Fruit fly (Drosophila melanogaster): Measurements from ENCODE around the gene CG7430.
"Not testable (repeated sequence)": the region's sequence is repeated elsewhere in the genome, so short reads cannot be mapped to it uniquely, and the experiment has no call there.

Gene CG7430

DNA sequence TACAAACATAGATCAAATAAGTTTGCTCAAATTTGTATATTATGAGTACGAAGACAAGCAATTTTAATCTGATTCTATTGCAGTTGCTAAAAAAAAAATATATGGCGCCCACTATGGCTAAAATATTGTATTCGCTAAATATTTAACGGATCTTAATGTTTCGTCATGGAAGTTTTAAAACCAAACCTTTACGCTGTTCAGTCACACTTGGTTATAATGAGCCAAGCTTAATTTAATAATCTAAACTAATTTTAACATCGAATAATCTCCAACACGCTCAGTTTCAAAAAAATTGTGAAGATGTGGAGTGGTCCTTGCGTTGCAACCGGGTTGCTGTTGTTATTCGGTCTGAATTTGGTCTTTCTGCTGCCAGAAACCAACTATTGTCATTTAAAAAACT is 11.5 kb downstream of the CG7430 start, which contains the start of gene CG34002:
CG34002 (plus strand) TSS at position 301 of the 400 bp plus-strand sequence.
- not testable (repeated sequence) for TF ChIP-seq toe (GFP tag; optimal IDR thresholded peaks at IDR 0.05); kay (GFP tag; ENCODE audit: borderline replicate concordance); CG5204 (GFP tag; optimal IDR thresholded peaks at IDR 0.05)

DNA sequence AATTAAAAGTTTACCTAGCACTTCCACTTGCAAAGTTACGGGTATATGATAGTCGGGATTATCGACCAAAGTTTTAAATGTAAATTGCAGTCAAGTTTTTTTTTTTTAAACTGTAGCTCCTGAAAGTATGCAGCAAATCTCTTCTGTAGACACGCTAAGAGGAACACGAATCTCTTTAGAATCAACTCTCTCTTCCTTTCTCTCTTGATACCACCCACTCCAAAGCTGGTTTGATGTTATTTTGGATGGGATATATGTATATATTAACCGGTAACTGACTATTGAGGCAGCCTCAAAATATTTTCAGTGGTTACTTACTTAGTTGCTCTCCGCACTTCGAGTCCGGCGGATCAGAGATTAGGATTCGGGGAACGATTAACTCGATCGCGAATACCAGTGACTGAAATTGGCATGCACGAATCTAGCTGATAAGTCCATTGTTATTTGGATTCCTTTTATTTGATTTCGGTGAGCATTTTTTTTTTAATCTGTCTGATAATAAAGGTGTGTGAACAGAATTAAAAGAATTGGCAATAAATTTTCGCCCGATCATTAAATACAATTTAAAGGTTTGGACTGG is 32.2 kb downstream of the CG7430 start, which contains the start of gene CG7408:
CG7408 (plus strand) TSS at position 316 of the 580 bp plus-strand sequence.
- TF ChIP-seq kay (GFP tag; ENCODE audit: borderline replicate concordance) (peak; percentile 80), Mnt (GFP tag; optimal IDR thresholded peaks at IDR 0.05) (peak; percentile 11), CG12768 (GFP tag; optimal IDR thresholded peaks at IDR 0.05) (peak; percentile 13), toe (GFP tag; optimal IDR thresholded peaks at IDR 0.05) (no peak), ovo (GFP tag; optimal IDR thresholded peaks at IDR 0.05) (peak; percentile 19), Hr96 (GFP tag; optimal IDR thresholded peaks at IDR 0.05) (no peak)

DNA sequence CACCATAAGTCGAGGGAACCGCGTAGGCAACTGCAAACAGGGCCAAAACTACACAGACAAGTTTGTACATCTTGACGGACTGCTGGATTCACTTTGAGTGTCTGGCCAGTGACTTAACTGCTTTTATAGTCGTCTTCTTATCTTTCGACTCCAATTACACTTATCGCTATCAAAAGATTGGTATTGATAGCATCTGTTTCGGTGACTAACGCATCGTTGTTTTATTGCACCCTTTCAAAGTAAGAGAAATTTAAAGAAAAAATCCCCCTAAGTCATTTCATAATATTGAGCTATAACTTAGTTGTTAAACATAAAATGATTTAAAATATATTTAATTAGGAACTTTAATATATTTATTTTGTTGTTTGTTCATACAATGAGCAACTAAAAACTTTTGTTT is 37.6 kb downstream of the CG7430 start, which contains the start of gene CG5506:
CG5506 (minus strand) TSS at position 101 of the 400 bp plus-strand sequence.
- no peak for TF ChIP-seq Mnt (GFP tag; optimal IDR thresholded peaks at IDR 0.05)
- no peak for TF ChIP-seq CG14711 (tag; optimal IDR thresholded peaks at IDR 0.05)
- TF ChIP-seq cic (GFP tag; optimal IDR thresholded peaks at IDR 0.05) = no peak
- TF ChIP-seq CG1620 (GFP tag; optimal IDR thresholded peaks at IDR 0.05) = no peak

DNA sequence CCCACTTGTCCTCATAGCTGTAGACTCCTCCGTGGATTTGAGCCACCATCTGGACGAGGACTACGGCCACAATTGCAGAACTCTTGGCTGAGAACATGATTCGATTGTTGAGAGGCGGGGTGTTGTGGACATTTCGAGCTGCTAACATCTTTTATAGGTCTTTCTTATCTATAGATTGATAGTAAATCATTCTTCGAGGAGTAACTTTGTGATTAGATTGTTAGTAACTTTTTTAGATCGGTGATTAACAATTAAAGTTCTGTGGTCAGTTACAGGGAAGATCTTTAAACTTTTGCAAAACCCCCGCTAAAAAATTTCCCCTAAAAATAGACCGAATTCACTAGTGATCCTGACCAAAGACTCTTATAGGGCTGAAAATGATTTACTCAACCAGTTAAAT is 39.8 kb downstream of the CG7430 start, which contains the start of gene CG16775:
CG16775 (minus strand) TSS at position 101 of the 400 bp plus-strand sequence.
- no peak for TF ChIP-seq CG7045 (GFP tag; optimal IDR thresholded peaks at IDR 0.05)
- TF ChIP-seq Mnt (GFP tag; optimal IDR thresholded peaks at IDR 0.05) = no peak
- no peak for TF ChIP-seq CG33017 (tag; optimal IDR thresholded peaks at IDR 0.05)
- no peak for TF ChIP-seq CG7101 (tag; optimal IDR thresholded peaks at IDR 0.05)
- TF ChIP-seq pad (GFP tag; optimal IDR thresholded peaks at IDR 0.05) = no peak
- TF ChIP-seq cnc (optimal IDR thresholded peaks at IDR 0.05) = no peak
- no peak for TF ChIP-seq toe (GFP tag; optimal IDR thresholded peaks at IDR 0.05)

DNA sequence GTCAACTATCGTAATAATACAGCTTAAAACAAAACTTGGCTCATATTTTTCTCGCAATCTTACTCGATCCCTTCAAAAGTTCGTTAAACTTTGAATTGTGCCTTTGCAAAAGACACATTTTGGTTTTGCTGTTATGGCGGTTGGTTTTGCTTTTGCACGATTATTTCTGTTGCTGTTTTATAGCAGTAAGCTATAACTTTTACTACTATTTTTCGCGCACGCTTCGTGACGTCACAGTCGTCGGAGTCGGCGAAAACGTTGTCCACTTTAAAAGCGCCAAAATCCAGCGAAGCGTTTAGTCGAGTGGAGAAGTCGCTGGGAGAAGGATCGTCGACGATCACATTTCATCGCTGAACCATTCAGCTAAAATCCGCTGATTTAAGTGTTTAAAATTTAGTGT is 40.7 kb downstream of the CG7430 start, which contains the start of gene CG7402:
CG7402 (plus strand) TSS at position 313 of the 400 bp plus-strand sequence.
- TF ChIP-seq CG33017 (tag; optimal IDR thresholded peaks at IDR 0.05) (no peak), Clk (GFP tag; optimal IDR thresholded peaks at IDR 0.05) (no peak)

DNA sequence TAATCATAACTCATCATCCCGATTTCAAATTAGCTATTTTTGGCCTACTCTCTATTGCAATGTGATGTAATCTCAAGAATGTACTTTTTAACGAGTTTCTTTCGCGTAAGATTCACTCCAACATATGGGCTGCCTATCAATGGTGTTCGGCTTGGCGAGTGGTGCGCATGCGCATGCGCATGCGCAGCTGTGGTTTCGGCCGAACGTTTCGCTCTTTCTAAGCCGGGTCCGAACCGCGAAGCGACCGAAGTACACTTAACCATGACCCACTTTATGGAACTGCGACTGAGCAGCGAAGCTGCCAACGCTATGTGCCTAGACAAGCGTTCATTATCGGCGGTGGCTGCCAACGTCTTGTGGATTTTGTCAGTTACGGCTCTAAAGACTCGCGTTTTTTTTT is 46.9 kb downstream of the CG7430 start:
- TF ChIP-seq CG7045 (GFP tag; optimal IDR thresholded peaks at IDR 0.05) (no peak), pad (GFP tag; optimal IDR thresholded peaks at IDR 0.05) (no peak), cnc (optimal IDR thresholded peaks at IDR 0.05) (no peak), CG12768 (GFP tag; optimal IDR thresholded peaks at IDR 0.05) (no peak), Mnt (GFP tag; optimal IDR thresholded peaks at IDR 0.05) (no peak), ovo (GFP tag; optimal IDR thresholded peaks at IDR 0.05) (no peak), CG1620 (GFP tag; optimal IDR thresholded peaks at IDR 0.05) (no peak), Clk (GFP tag; optimal IDR thresholded peaks at IDR 0.05) (no peak), cic (GFP tag; optimal IDR thresholded peaks at IDR 0.05) (no peak), CG11617 (GFP tag; optimal IDR thresholded peaks at IDR 0.05) (no peak), tj (GFP tag; optimal IDR thresholded peaks at IDR 0.05) (no peak), Crg-1 (GFP tag; optimal IDR thresholded peaks at IDR 0.05) (no peak), CG33017 (tag; optimal IDR thresholded peaks at IDR 0.05) (no peak), toe (GFP tag; optimal IDR thresholded peaks at IDR 0.05) (no peak), Hr96 (GFP tag; optimal IDR thresholded peaks at IDR 0.05) (no peak)

DNA sequence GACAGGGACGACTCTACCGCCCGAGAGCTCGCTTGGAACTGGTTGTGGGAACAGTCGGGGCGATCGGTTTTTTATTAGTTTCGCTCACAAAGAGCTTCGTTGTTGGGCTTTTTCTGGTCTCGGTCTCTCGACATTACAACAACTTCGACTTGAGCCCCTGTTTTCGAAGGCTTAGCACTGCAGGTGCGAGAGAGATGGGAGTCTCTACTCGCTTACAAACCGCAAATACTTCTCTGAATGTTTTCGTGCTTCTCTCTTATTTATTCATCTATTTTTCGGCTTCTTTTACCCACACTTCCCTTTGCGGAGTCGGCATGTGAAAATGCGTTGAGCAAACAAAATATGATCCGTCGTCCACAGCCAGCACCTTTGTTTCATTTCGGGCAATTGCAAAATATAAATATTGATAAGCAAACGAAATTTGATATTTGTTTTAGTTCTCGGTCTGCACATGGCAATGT is 49.1 kb downstream of the CG7430 start, which contains the start of gene Tsp74F:
Tsp74F (minus strand) TSS at position 48 of the 461 bp plus-strand sequence.
- TF ChIP-seq tj (GFP tag; optimal IDR thresholded peaks at IDR 0.05) (peak; percentile 99), ovo (GFP tag; optimal IDR thresholded peaks at IDR 0.05) (no peak), pad (GFP tag; optimal IDR thresholded peaks at IDR 0.05) (peak; percentile 94)

DNA sequence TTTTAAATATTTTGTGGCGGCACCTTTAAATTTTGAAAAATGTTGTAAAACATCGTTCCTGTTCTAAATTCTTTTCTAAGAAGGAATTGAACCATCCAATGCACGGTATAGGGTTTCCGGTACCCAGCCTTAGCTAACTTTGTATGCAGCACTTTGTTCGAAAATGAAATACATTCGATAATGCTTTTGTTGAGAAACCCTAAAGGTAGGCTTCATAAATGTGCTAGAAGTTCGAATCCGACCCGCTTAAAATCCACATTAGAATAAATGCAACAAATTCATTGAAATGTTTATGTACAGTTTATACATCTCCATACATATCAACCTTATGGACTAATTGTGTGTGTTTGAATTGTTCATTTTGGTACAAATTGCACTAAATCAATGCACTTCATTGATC is 51.9 kb downstream of the CG7430 start:
- peak; percentile 48 for TF ChIP-seq bab1 (GFP tag; optimal IDR thresholded peaks at IDR 0.05)
- no peak for TF ChIP-seq cic (GFP tag; optimal IDR thresholded peaks at IDR 0.05)

Data from whole organism, adult.